Worm (Caenorhabditis elegans) whole organism, L2 larva: ENCODE measurements around the gene T16G12.10.

Experiments
- C34F6.9 ChIP-seq: fragments of 150-350 bp; optimal IDR thresholded peaks from 2 replicates; lab custom pipeline; 2014; ENCODE audit warnings: missing biosample characterization, missing genetic modification characterization
- F13H6.1 ChIP-seq: sonication (generic microtip); optimal IDR thresholded peaks from 2 replicates; lab custom pipeline; 2016; ENCODE audit warnings: missing genetic modification characterization, missing compliant biosample characterization
- R02D3.7 ChIP-seq: fragments of 150-350 bp; optimal IDR thresholded peaks from 2 replicates; lab custom pipeline; 2014; ENCODE audit warnings: missing biosample characterization, missing genetic modification characterization
- alr-1 ChIP-seq: fragments of 150-350 bp; optimal IDR thresholded peaks from 2 replicates; lab custom pipeline; 2014; ENCODE audit warnings: missing biosample characterization, missing genetic modification characterization
- ama-1 ChIP-seq: fragments of 150-350 bp; optimal IDR thresholded peaks from 2 replicates; lab custom pipeline; 2018; ENCODE audit warnings: inconsistent platforms
- ceh-16 ChIP-seq: fragments of 150-350 bp; optimal IDR thresholded peaks from 2 replicates; lab custom pipeline; 2014; ENCODE audit warnings: missing biosample characterization, missing genetic modification characterization
- ceh-82 ChIP-seq: fragments of 150-350 bp; optimal IDR thresholded peaks from 2 replicates; lab custom pipeline; 2014; ENCODE audit warnings: missing biosample characterization, missing genetic modification characterization
- crh-2 ChIP-seq: sonication (generic microtip); optimal IDR thresholded peaks from 2 replicates; lab custom pipeline; 2017; ENCODE audit warnings: missing biosample characterization, missing genetic modification characterization
- elt-3 ChIP-seq: sonication (generic microtip); optimal IDR thresholded peaks from 2 replicates; lab custom pipeline; 2017; ENCODE audit warnings: missing biosample characterization, missing genetic modification characterization
- fos-1 ChIP-seq: fragments of 150-350 bp; optimal IDR thresholded peaks from 2 replicates; lab custom pipeline; 2014; ENCODE audit warnings: missing biosample characterization, missing genetic modification characterization
- gmeb-1 ChIP-seq: fragments of 150-350 bp; optimal IDR thresholded peaks from 2 replicates; lab custom pipeline; 2014; ENCODE audit warnings: missing biosample characterization, missing genetic modification characterization
- lin-11 ChIP-seq: fragments of 150-350 bp; sonication (generic microtip); optimal IDR thresholded peaks from 2 replicates; lab custom pipeline; 2014; ENCODE audit warnings: missing biosample characterization, missing genetic modification characterization, inconsistent platforms, mixed read lengths
- lin-13 ChIP-seq: fragments of 150-350 bp; optimal IDR thresholded peaks from 2 replicates; lab custom pipeline; 2014; ENCODE audit warnings: missing biosample characterization, missing genetic modification reagents, missing genetic modification characterization
- lin-39 ChIP-seq: fragments of 150-350 bp; optimal IDR thresholded peaks from 2 replicates; lab custom pipeline; 2014; ENCODE audit warnings: missing biosample characterization, missing genetic modification reagents, missing genetic modification characterization
- mdl-1 ChIP-seq, 2 experiments: fragments of 150-350 bp in 1 of 2; sonication (generic microtip) in 1 of 2; optimal IDR thresholded peaks; 2 replicates each; lab custom pipeline; 2017; ENCODE audit warnings: missing biosample characterization in 2 of 2, missing genetic modification characterization in 2 of 2
- nhr-10 ChIP-seq: sonication (generic microtip); optimal IDR thresholded peaks from 2 replicates; lab custom pipeline; 2017; ENCODE audit warnings: missing biosample characterization, missing genetic modification characterization
- nhr-11 ChIP-seq: fragments of 150-350 bp; optimal IDR thresholded peaks from 2 replicates; lab custom pipeline; 2014; ENCODE audit warnings: missing biosample characterization, missing genetic modification characterization
- nhr-12 ChIP-seq: fragments of 150-350 bp; optimal IDR thresholded peaks from 2 replicates; lab custom pipeline; 2014; ENCODE audit warnings: missing biosample characterization, missing genetic modification characterization
- nhr-21 ChIP-seq: fragments of 150-350 bp; optimal IDR thresholded peaks from 2 replicates; lab custom pipeline; 2014; ENCODE audit warnings: missing biosample characterization, missing genetic modification characterization
- nhr-23 ChIP-seq: fragments of 150-350 bp; optimal IDR thresholded peaks from 2 replicates; lab custom pipeline; 2014; ENCODE audit warnings: missing biosample characterization, missing genetic modification reagents, missing genetic modification characterization
- nhr-237 ChIP-seq: fragments of 150-350 bp; optimal IDR thresholded peaks from 2 replicates; lab custom pipeline; 2014; ENCODE audit warnings: missing biosample characterization, missing genetic modification characterization
- nhr-25 ChIP-seq: fragments of 150-350 bp; sonication (generic microtip); optimal IDR thresholded peaks from 3 replicates; lab custom pipeline; 2014; ENCODE audit warnings: missing biosample characterization, missing genetic modification characterization
- nhr-6 ChIP-seq: fragments of 150-350 bp; optimal IDR thresholded peaks from 2 replicates; lab custom pipeline; 2014; ENCODE audit warnings: missing biosample characterization, missing genetic modification characterization
- peb-1 ChIP-seq: fragments of 150-350 bp; optimal IDR thresholded peaks from 2 replicates; lab custom pipeline; 2014; ENCODE audit warnings: missing biosample characterization, missing genetic modification characterization
- sem-4 ChIP-seq: fragments of 150-350 bp; optimal IDR thresholded peaks from 2 replicates; lab custom pipeline; 2014; ENCODE audit warnings: missing biosample characterization, missing genetic modification reagents, missing genetic modification characterization
- skn-1 ChIP-seq: sonication (generic microtip); optimal IDR thresholded peaks from 2 replicates; lab custom pipeline; 2017; ENCODE audit warnings: missing biosample characterization, missing genetic modification characterization
- sma-3 ChIP-seq: sonication (generic microtip); optimal IDR thresholded peaks from 2 replicates; lab custom pipeline; 2016; ENCODE audit warnings: missing genetic modification reagents, missing genetic modification characterization, missing compliant biosample characterization
- sma-9 ChIP-seq, 2 experiments: fragments of 150-350 bp in 1 of 2; sonication (generic microtip) in 1 of 2; optimal IDR thresholded peaks; 2 replicates each; lab custom pipeline; 2014 to 2016; ENCODE audit warnings: missing genetic modification characterization in 2 of 2, mild to moderate bottlenecking in 1 of 2, missing biosample characterization in 1 of 2, missing compliant biosample characterization in 1 of 2, missing genetic modification reagents in 1 of 2, moderate library complexity in 1 of 2
- snpc-4 ChIP-seq: fragments of 150-350 bp; optimal IDR thresholded peaks from 2 replicates; lab custom pipeline; 2014; ENCODE audit warnings: missing biosample characterization, missing genetic modification characterization
- unc-39 ChIP-seq: fragments of 150-350 bp; optimal IDR thresholded peaks from 2 replicates; lab custom pipeline; 2014; ENCODE audit warnings: missing biosample characterization, missing genetic modification characterization
- unc-55 ChIP-seq: fragments of 150-350 bp; sonication (generic microtip); optimal IDR thresholded peaks from 3 replicates; lab custom pipeline; 2014; ENCODE audit warnings: missing biosample characterization, missing genetic modification reagents, missing genetic modification characterization
- zag-1 ChIP-seq: fragments of 150-350 bp; optimal IDR thresholded peaks from 2 replicates; lab custom pipeline; 2014; ENCODE audit warnings: missing biosample characterization, missing genetic modification characterization
- ztf-1 ChIP-seq: fragments of 200-800 bp; sonication (Bioruptor generic); conservative IDR thresholded peaks from 2 replicates; pipeline ENCODE4 v1.3.6; 2022; ENCODE audit warnings: missing genetic modification characterization, missing compliant biosample characterization
- ztf-11 ChIP-seq: sonication (generic microtip); optimal IDR thresholded peaks from 2 replicates; lab custom pipeline; 2017; ENCODE audit warnings: missing biosample characterization, missing genetic modification characterization

T16G12.10 gene

ce11 chrIII:10049682-10050081 lies 6.3 kb downstream of the T16G12.10 start, which contains the start of gene T16G12.1:
T16G12.1 (minus strand) TSS chrIII:10049857.
- TF ChIP-seq R02D3.7 (no peak), peb-1 (tag; lab: Kevin White, UChicago) (no peak), fos-1 (tag; lab: Kevin White, UChicago) (peak; percentile 94)
- TF ChIP-seq, all 48 proteins: peak for 1

ce11 chrIII:10040013-10040412 lies 15.9 kb downstream of the T16G12.10 start, which contains the start of gene T16G12.7:
T16G12.7 (minus strand) TSS chrIII:10040113.
- TF ChIP-seq sma-3 (GFP tag; lab: Kevin White, UChicago), result no peak
- no peak for TF ChIP-seq nhr-12 (tag; lab: Kevin White, UChicago)
- no peak for TF ChIP-seq nhr-10 (tag; lab: Kevin White, UChicago)
- TF ChIP-seq ztf-1 (GFP tag; lab: Robert Waterston, UW), result no peak
- no peak for TF ChIP-seq mdl-1 (tag; optimal IDR thresholded peaks at IDR 0.05; lab: Kevin White, UChicago)
- no peak for TF ChIP-seq snpc-4
- TF ChIP-seq, all 48 proteins: peak for 0

- no peak for TF ChIP-seq nhr-12 (tag; lab: Kevin White, UChicago)
- TF ChIP-seq ztf-11 (tag; lab: Kevin White, UChicago), result no peak
- no peak for TF ChIP-seq snpc-4
- no peak for TF ChIP-seq nhr-25 (tag; lab: Kevin White, UChicago)
- no peak for TF ChIP-seq ama-1 (lab: Kevin White, UChicago)
- no peak for TF ChIP-seq C34F6.9 (tag; lab: Kevin White, UChicago)
- TF ChIP-seq zag-1, result no peak
- no peak for TF ChIP-seq nhr-10 (tag; lab: Kevin White, UChicago)
- TF ChIP-seq nhr-6 (tag; lab: Kevin White, UChicago), result no peak
- no peak for TF ChIP-seq mdl-1 (tag; optimal IDR thresholded peaks at IDR 0.05; lab: Kevin White, UChicago)
- no peak for TF ChIP-seq lin-13 (GFP tag; lab: Kevin White, UChicago)
- TF ChIP-seq unc-39, result no peak
- TF ChIP-seq, all 48 proteins: peak for 0
Observed at ce11 chrIII:10037150-10037549, 18.8 kb downstream of the T16G12.10 start, which contains the start of gene M04D8.7. M04D8.7 (plus strand) TSS chrIII:10037450.

- TF ChIP-seq nhr-21 (peak; percentile 24), ama-1 (lab: Kevin White, UChicago) (no peak)
Observed at ce11 chrIII:10035783-10036182, 20.1 kb downstream of the T16G12.10 start, which contains the start of gene xbx-3. xbx-3 (plus strand) TSS chrIII:10035945.

ce11 chrIII:10033881-10034280 lies 22.1 kb downstream of the T16G12.10 start, which contains the start of gene M04D8.8:
M04D8.8 (plus strand) TSS chrIII:10034181.
- TF ChIP-seq zag-1, result no peak
- no peak for TF ChIP-seq nhr-11
- TF ChIP-seq ceh-16 (tag; lab: Kevin White, UChicago), result no peak
- TF ChIP-seq sma-3 (GFP tag; lab: Kevin White, UChicago), result no peak
- no peak for TF ChIP-seq ceh-82 (tag; lab: Kevin White, UChicago)
- TF ChIP-seq lin-11, result no peak
- no peak for TF ChIP-seq lin-13 (GFP tag; lab: Kevin White, UChicago)
- TF ChIP-seq crh-2, result no peak
- TF ChIP-seq elt-3, result no peak
- TF ChIP-seq F13H6.1 (tag; lab: Kevin White, UChicago), result no peak
- TF ChIP-seq peb-1 (tag; lab: Kevin White, UChicago), result no peak
- TF ChIP-seq nhr-23 (tag; lab: Kevin White, UChicago), result no peak
- TF ChIP-seq sem-4 (tag; lab: Kevin White, UChicago), result no peak
- no peak for TF ChIP-seq nhr-237 (tag; lab: Kevin White, UChicago)
- no peak for TF ChIP-seq lin-39 (tag; lab: Kevin White, UChicago)
- no peak for TF ChIP-seq C34F6.9 (tag; lab: Kevin White, UChicago)

- TF ChIP-seq nhr-10 (tag; lab: Kevin White, UChicago), result no peak
- no peak for TF ChIP-seq nhr-11
- no peak for TF ChIP-seq elt-3
- no peak for TF ChIP-seq ceh-82 (tag; lab: Kevin White, UChicago)
- no peak for TF ChIP-seq lin-13 (GFP tag; lab: Kevin White, UChicago)
- no peak for TF ChIP-seq lin-39 (tag; lab: Kevin White, UChicago)
- TF ChIP-seq alr-1 (tag; lab: Kevin White, UChicago), result no peak
- TF ChIP-seq skn-1 (tag; lab: Kevin White, UChicago), result no peak
- TF ChIP-seq sma-9 (GFP tag; optimal IDR thresholded peaks at IDR 0.05; lab: Kevin White, UChicago), result no peak
- no peak for TF ChIP-seq sma-9 (tag; optimal IDR thresholded peaks at IDR 0.05; lab: Kevin White, UChicago)
- TF ChIP-seq nhr-25 (tag; lab: Kevin White, UChicago), result no peak
- TF ChIP-seq unc-55 (GFP tag; lab: Kevin White, UChicago), result no peak
- TF ChIP-seq nhr-21, result no peak
- TF ChIP-seq nhr-12 (tag; lab: Kevin White, UChicago), result no peak
- TF ChIP-seq gmeb-1 (tag; lab: Kevin White, UChicago), result no peak
Observed at ce11 chrIII:10033213-10033612, 22.7 kb downstream of the T16G12.10 start, which contains the start of gene M04D8.5. M04D8.5 (minus strand) TSS chrIII:10033313.
